Worm (Caenorhabditis elegans): ENCODE measurements around the gene T26H5.8.

- TF ChIP-seq ref-1 (GFP tag; conservative IDR thresholded peaks at IDR 0.05) (no peak), flt-1 (GFP tag; IDR thresholded peaks at IDR 0.05) (no peak), tab-1 (GFP tag; IDR thresholded peaks at IDR 0.05) (no peak), ztf-23 (GFP tag; IDR thresholded peaks at IDR 0.05) (no peak), klf-2 (GFP tag; conservative IDR thresholded peaks at IDR 0.05) (no peak), cog-1 (tag; optimal IDR thresholded peaks at IDR 0.05) (no peak)
Observed at ce11 chrV:15466719-15467118, 34.2 kb upstream of the T26H5.8 start.
